Worm (Caenorhabditis elegans): Measurements from ENCODE around the gene C29E4.9.

The C29E4.9 gene

ce11 chrIII:7940819-7941218 lies 16.0 kb downstream of the C29E4.9 start, which contains the start of gene C29E4.12 (continued):
- no peak for TF ChIP-seq efl-3 (GFP tag; optimal IDR thresholded peaks at IDR 0.05)
- TF ChIP-seq ceh-90 (tag; optimal IDR thresholded peaks at IDR 0.05), result peak; percentile 34
- TF ChIP-seq fkh-4 (tag; optimal IDR thresholded peaks at IDR 0.05; ENCODE audit: borderline replicate concordance), result no peak
- no peak for TF ChIP-seq aha-1 (tag; optimal IDR thresholded peaks at IDR 0.05)
- TF ChIP-seq nhr-90 (tag; optimal IDR thresholded peaks at IDR 0.05; ENCODE audit: poor library complexity), result peak; percentile 70
- TF ChIP-seq mab-9 (GFP tag; IDR thresholded peaks at IDR 0.05), result no peak
- TF ChIP-seq lsy-2 (tag; optimal IDR thresholded peaks at IDR 0.05), result peak; percentile 84 to 92
- TF ChIP-seq dpl-1 (GFP tag; optimal IDR thresholded peaks at IDR 0.05), result peak; percentile 96 to 98 (median 98)
- peak; percentile 82 for TF ChIP-seq isw-1 (GFP tag; IDR thresholded peaks at IDR 0.05)
- TF ChIP-seq nhr-28 (tag; optimal IDR thresholded peaks at IDR 0.05), result no peak
- TF ChIP-seq alr-1 (tag; optimal IDR thresholded peaks at IDR 0.05; ENCODE audit: borderline replicate concordance), result no peak
- TF ChIP-seq tlp-1 (tag; optimal IDR thresholded peaks at IDR 0.05), result no peak
- TF ChIP-seq irx-1 (tag; optimal IDR thresholded peaks at IDR 0.05), result peak; percentile 62
- TF ChIP-seq nhr-85 (tag), result peak; percentile 86
- TF ChIP-seq snu-23 (GFP tag; optimal IDR thresholded peaks at IDR 0.05), result peak; percentile 83
- no peak for TF ChIP-seq sup-37 (GFP tag; optimal IDR thresholded peaks at IDR 0.05)
- TF ChIP-seq mdl-1 (tag; optimal IDR thresholded peaks at IDR 0.05), result peak in 1 of 2 experiments; percentile 66
- no peak for TF ChIP-seq ets-5 (GFP tag; IDR thresholded peaks at IDR 0.05)
- TF ChIP-seq ceh-8 (GFP tag; optimal IDR thresholded peaks at IDR 0.05), result no peak
- no peak for TF ChIP-seq sptf-1 (tag; optimal IDR thresholded peaks at IDR 0.05)
- TF ChIP-seq aly-2 (tag; optimal IDR thresholded peaks at IDR 0.05), result peak; percentile 64
- no peak for TF ChIP-seq hlh-4 (tag; optimal IDR thresholded peaks at IDR 0.05)
- TF ChIP-seq zag-1 (tag; optimal IDR thresholded peaks at IDR 0.05), result no peak
- TF ChIP-seq unc-62 (GFP tag; optimal IDR thresholded peaks at IDR 0.05), result no peak
- peak; percentile 69 for TF ChIP-seq grh-1 (GFP tag; IDR thresholded peaks at IDR 0.05)
- TF ChIP-seq fkh-8 (tag; optimal IDR thresholded peaks at IDR 0.05), result peak; percentile 62
- TF ChIP-seq C04F5.9 (tag; optimal IDR thresholded peaks at IDR 0.05), result peak; percentile 63
- TF ChIP-seq egl-27 (tag; optimal IDR thresholded peaks at IDR 0.05), result no peak
- TF ChIP-seq jun-1 (tag; optimal IDR thresholded peaks at IDR 0.05), result peak; percentile 69

DNA sequence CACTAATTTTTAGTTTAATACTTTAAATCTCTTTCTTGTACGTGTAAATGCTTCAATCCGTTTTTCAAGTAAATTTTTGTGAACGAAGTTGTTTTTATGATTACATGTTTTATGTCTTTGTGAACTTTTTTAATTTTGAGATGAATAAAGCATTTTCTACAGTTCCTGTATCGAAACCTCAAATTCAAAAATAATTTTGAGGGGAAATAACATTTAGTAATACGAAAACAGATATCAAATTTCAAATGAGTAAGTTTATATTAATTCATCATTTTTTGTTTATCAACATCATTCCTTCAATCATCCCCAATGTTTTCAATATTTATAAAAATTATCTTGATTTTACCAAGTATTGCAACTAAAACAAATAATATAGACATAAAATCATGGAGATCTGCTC lies 19.3 kb downstream of the C29E4.9 start, which contains the start of gene C29E4.10:
Gene C29E4.10, plus strand, starts transcription at position 301 of the 400 bp plus-strand sequence.
- TF ChIP-seq nhr-77 (tag; optimal IDR thresholded peaks at IDR 0.05), result no peak
- TF ChIP-seq ceh-90 (tag; optimal IDR thresholded peaks at IDR 0.05), result no peak
- TF ChIP-seq tbx-2 (tag; optimal IDR thresholded peaks at IDR 0.05), result no peak
- TF ChIP-seq snu-23 (GFP tag; optimal IDR thresholded peaks at IDR 0.05), result no peak
- TF ChIP-seq elt-2 (tag; optimal IDR thresholded peaks at IDR 0.05), result no peak
- TF ChIP-seq snpc-4 (tag; optimal IDR thresholded peaks at IDR 0.05), result no peak
- TF ChIP-seq fkh-4 (tag; optimal IDR thresholded peaks at IDR 0.05; ENCODE audit: borderline replicate concordance), result no peak
- TF ChIP-seq unc-30 (tag; optimal IDR thresholded peaks at IDR 0.05), result no peak
- TF ChIP-seq irx-1 (tag; optimal IDR thresholded peaks at IDR 0.05), result no peak
- TF ChIP-seq unc-62 (GFP tag; optimal IDR thresholded peaks at IDR 0.05), result no peak
- TF ChIP-seq lin-13 (GFP tag; optimal IDR thresholded peaks at IDR 0.05), result no peak
- TF ChIP-seq grh-1 (GFP tag; IDR thresholded peaks at IDR 0.05), result no peak
- TF ChIP-seq Y116A8C.19 (tag; optimal IDR thresholded peaks at IDR 0.05; ENCODE audit: borderline replicate concordance), result no peak
- TF ChIP-seq nhr-85 (tag), result no peak
- TF ChIP-seq pax-3 (tag; optimal IDR thresholded peaks at IDR 0.05), result no peak
- no peak for TF ChIP-seq vab-15 (tag; optimal IDR thresholded peaks at IDR 0.05)

DNA sequence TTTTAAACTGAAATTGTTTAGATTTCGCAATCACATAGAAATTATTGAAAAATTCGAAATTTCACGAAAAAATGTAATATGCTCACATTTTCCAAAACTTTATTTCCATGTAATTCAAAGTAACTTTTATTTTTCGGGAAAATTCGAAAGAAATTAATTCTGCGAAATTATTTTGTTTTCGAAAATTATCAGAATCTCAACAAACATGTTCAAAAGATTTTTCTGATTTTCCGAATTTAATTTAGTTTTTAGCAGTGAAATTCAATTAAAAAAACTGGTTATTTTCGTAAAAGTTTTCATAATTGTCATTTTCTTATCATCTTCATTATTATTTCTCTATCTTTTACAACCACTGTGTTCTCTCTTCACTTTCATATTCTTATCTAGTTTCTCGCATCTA lies 23.6 kb downstream of the C29E4.9 start, which contains the start of gene ran-2:
Gene ran-2, plus strand, starts transcription at position 301 of the 400 bp plus-strand sequence.
- TF ChIP-seq isw-1 (GFP tag; IDR thresholded peaks at IDR 0.05) (no peak), lin-35 (GFP tag; optimal IDR thresholded peaks at IDR 0.05) (peak in 1 of 2 experiments; percentile 11)
